Fruit fly (Drosophila melanogaster): ENCODE measurements around the gene ScsbetaG.

The ScsbetaG gene

dm6 chr3L:5611732-5612250 is 48.3 kb upstream of the ScsbetaG start (continued):
- peak; percentile 54 for TF ChIP-seq Jarid2 (GFP tag; optimal IDR thresholded peaks at IDR 0.05)
- peak; percentile 64 for TF ChIP-seq CG30020 (tag; optimal IDR thresholded peaks at IDR 0.05)
- peak; percentile 90 for TF ChIP-seq gcm (GFP tag; optimal IDR thresholded peaks at IDR 0.05)
- TF ChIP-seq Bteb2 (GFP tag; optimal IDR thresholded peaks at IDR 0.05) = peak; percentile 69
- TF ChIP-seq Lpt (GFP tag; optimal IDR thresholded peaks at IDR 0.05) = no peak
- peak; percentile 28 for TF ChIP-seq CG4617 (GFP tag; optimal IDR thresholded peaks at IDR 0.05; ENCODE audit: borderline replicate concordance)
- TF ChIP-seq Bgb (GFP tag; IDR thresholded peaks at IDR 0.05; ENCODE audit: partially characterized antibody) = no peak
- TF ChIP-seq CG14710 (tag; optimal IDR thresholded peaks at IDR 0.05) = peak; percentile 91
- TF ChIP-seq CG6689 (GFP tag; IDR thresholded peaks at IDR 0.05) = peak; percentile 83
- TF ChIP-seq CG2678 (tag; optimal IDR thresholded peaks at IDR 0.05) = peak; percentile 92
- TF ChIP-seq ftz-f1 (GFP tag; optimal IDR thresholded peaks at IDR 0.05) = peak; percentile 28
- no peak for TF ChIP-seq CG3726 (GFP tag; IDR thresholded peaks at IDR 0.05)
- 0 out of 3 replicates have a peak, but pooled peaks have one; percentile 26 for TF ChIP-seq sr (GFP tag; IDR thresholded peaks at IDR 0.05)
- peak; percentile 86 for TF ChIP-seq oc (tag; optimal IDR thresholded peaks at IDR 0.05)
- no peak for TF ChIP-seq HmgD (GFP tag; optimal IDR thresholded peaks at IDR 0.05)
- no peak for TF ChIP-seq hb (GFP tag; IDR thresholded peaks at IDR 0.05; ENCODE audit: partially characterized antibody)
- TF ChIP-seq CG10543 (GFP tag; optimal IDR thresholded peaks at IDR 0.05) = no peak
- TF ChIP-seq br (optimal IDR thresholded peaks at IDR 0.05) = no peak
- TF ChIP-seq Doc3 (GFP tag; IDR thresholded peaks at IDR 0.05; ENCODE audit: partially characterized antibody) = no peak
- TF ChIP-seq sob (GFP tag; IDR thresholded peaks at IDR 0.05) = peak; percentile 65
- TF ChIP-seq yki (optimal IDR thresholded peaks at IDR 0.05) = no peak
- 0 out of 2 replicates have a peak, but pooled peaks have one; percentile 25 for TF ChIP-seq CG4360 (GFP tag; IDR thresholded peaks at IDR 0.05)
- TF ChIP-seq esg (GFP tag; conservative IDR thresholded peaks at IDR 0.05) = peak; percentile 77
- no peak for TF ChIP-seq gcm2 (GFP tag; optimal IDR thresholded peaks at IDR 0.05)
- peak; percentile 34 for TF ChIP-seq Ets97D (GFP tag; optimal IDR thresholded peaks at IDR 0.05)
- TF ChIP-seq Fer2 (tag; optimal IDR thresholded peaks at IDR 0.05) = peak; percentile 41
- TF ChIP-seq sens-2 (GFP tag; IDR thresholded peaks at IDR 0.05) = peak; percentile 52; the same call in 1 of the 2 replicates
- no peak for TF ChIP-seq HLH4C (GFP tag; IDR thresholded peaks at IDR 0.05; ENCODE audit: partially characterized antibody)
- peak; percentile 49 for TF ChIP-seq fd64A (GFP tag; optimal IDR thresholded peaks at IDR 0.05)
- TF ChIP-seq slp2 (GFP tag; optimal IDR thresholded peaks at IDR 0.05) = no peak
- peak; percentile 82 for TF ChIP-seq tap (tag; optimal IDR thresholded peaks at IDR 0.05)
- TF ChIP-seq NC2β (GFP tag; optimal IDR thresholded peaks at IDR 0.05) = peak; percentile 42
- TF ChIP-seq CG4424 (GFP tag; optimal IDR thresholded peaks at IDR 0.05) = peak; percentile 87
- TF ChIP-seq fd3F (GFP tag; optimal IDR thresholded peaks at IDR 0.05) = peak; percentile 42
- peak; percentile 51 for TF ChIP-seq Mes4 (GFP tag; optimal IDR thresholded peaks at IDR 0.05)
- TF ChIP-seq bbx (GFP tag; IDR thresholded peaks at IDR 0.05; ENCODE audit: partially characterized antibody) = no peak
- no peak for TF ChIP-seq Poxn (GFP tag; IDR thresholded peaks at IDR 0.05)
- no peak for TF ChIP-seq Nf-YC (tag; optimal IDR thresholded peaks at IDR 0.05)
- peak; percentile 85 for TF ChIP-seq salm (tag; optimal IDR thresholded peaks at IDR 0.05)
- no peak for TF ChIP-seq CG6683 (GFP tag; optimal IDR thresholded peaks at IDR 0.05)
- TF ChIP-seq Dek (tag; optimal IDR thresholded peaks at IDR 0.05) = peak; percentile 70
- TF ChIP-seq crc (GFP tag; optimal IDR thresholded peaks at IDR 0.05) = no peak
- peak; percentile 88 for TF ChIP-seq trem (tag; optimal IDR thresholded peaks at IDR 0.05)
- no peak for TF ChIP-seq CG16813 (GFP tag; IDR thresholded peaks at IDR 0.05; ENCODE audit: partially characterized antibody)
- TF ChIP-seq nmo (GFP tag; optimal IDR thresholded peaks at IDR 0.05) = peak; percentile 88
- peak; percentile 83 for TF ChIP-seq twi (tag; optimal IDR thresholded peaks at IDR 0.05)
- TF ChIP-seq CG31388 (GFP tag; optimal IDR thresholded peaks at IDR 0.05) = peak; percentile 7
- no peak for TF ChIP-seq sna (GFP tag; IDR thresholded peaks at IDR 0.05; ENCODE audit: partially characterized antibody)
- peak; percentile 29 for TF ChIP-seq CG8089 (GFP tag; optimal IDR thresholded peaks at IDR 0.05)
- TF ChIP-seq zfh2 (GFP tag; optimal IDR thresholded peaks at IDR 0.05) = no peak
- TF ChIP-seq dmrt99B (tag; optimal IDR thresholded peaks at IDR 0.05) = peak; percentile 86

Data from whole organism, embryonic.